Fruit fly (Drosophila melanogaster) whole organism, adult: ENCODE measurements around the gene CG45116.
"Not testable (repeated sequence)": the region's sequence is repeated elsewhere in the genome, so short reads cannot be mapped to it uniquely, and the experiment has no call there.

Experiments used
- CG11617 ChIP-seq: fragments of 200-800 bp; sonication (Bioruptor generic); optimal IDR thresholded peaks from 2 replicates; lab custom pipeline; 2017; ENCODE audit warnings: mild to moderate bottlenecking, missing biosample characterization, missing genetic modification reagents, missing genetic modification characterization
- CG12768 ChIP-seq: fragments of 200-800 bp; sonication (Bioruptor generic); optimal IDR thresholded peaks from 2 replicates; lab custom pipeline; 2017; ENCODE audit warnings: missing biosample characterization, missing genetic modification characterization, mild to moderate bottlenecking, moderate library complexity, missing genetic modification reagents
- CG14711 ChIP-seq: fragments of 200-800 bp; sonication (Bioruptor generic); optimal IDR thresholded peaks from 2 replicates; lab custom pipeline; 2018; ENCODE audit warnings: missing biosample characterization, mild to moderate bottlenecking, missing genetic modification characterization, moderate library complexity
- CG1620 ChIP-seq: fragments of 200-800 bp; sonication (Bioruptor generic); optimal IDR thresholded peaks from 2 replicates; lab custom pipeline; 2016; ENCODE audit warnings: missing biosample characterization, missing genetic modification characterization
- CG33017 ChIP-seq: fragments of 200-800 bp; sonication (Bioruptor generic); optimal IDR thresholded peaks from 2 replicates; lab custom pipeline; 2018; ENCODE audit warnings: missing biosample characterization, mild to moderate bottlenecking, missing genetic modification characterization, moderate library complexity
- CG5204 ChIP-seq: fragments of 200-800 bp; sonication (Bioruptor generic); optimal IDR thresholded peaks from 2 replicates; lab custom pipeline; 2016; ENCODE audit warnings: missing biosample characterization, missing genetic modification characterization
- CG7045 ChIP-seq: fragments of 200-800 bp; sonication (Bioruptor generic); optimal IDR thresholded peaks from 2 replicates; lab custom pipeline; 2017; ENCODE audit warnings: missing biosample characterization, mild to moderate bottlenecking, missing genetic modification characterization
- CG7101 ChIP-seq: fragments of 200-800 bp; sonication (Bioruptor generic); optimal IDR thresholded peaks from 2 replicates; lab custom pipeline; 2018; ENCODE audit warnings: missing biosample characterization, mild to moderate bottlenecking, missing genetic modification characterization, moderate library complexity
- Clk ChIP-seq: fragments of 200-800 bp; sonication (Bioruptor generic); optimal IDR thresholded peaks from 2 replicates; lab custom pipeline; 2017; ENCODE audit warnings: missing biosample characterization, missing genetic modification characterization
- Crg-1 ChIP-seq: fragments of 200-800 bp; sonication (Bioruptor generic); optimal IDR thresholded peaks from 2 replicates; lab custom pipeline; 2016; ENCODE audit warnings: missing biosample characterization, missing genetic modification characterization
- Hr96 ChIP-seq: fragments of 200-800 bp; sonication (Bioruptor generic); optimal IDR thresholded peaks from 2 replicates; lab custom pipeline; 2016; ENCODE audit warnings: missing biosample characterization, missing genetic modification characterization
- Mnt ChIP-seq: fragments of 200-800 bp; sonication (Bioruptor generic); optimal IDR thresholded peaks from 2 replicates; lab custom pipeline; 2016; ENCODE audit warnings: missing biosample characterization, mild to moderate bottlenecking, missing genetic modification characterization
- bab1 ChIP-seq: fragments of 200-800 bp; sonication (Bioruptor generic); optimal IDR thresholded peaks from 3 replicates; lab custom pipeline; 2019; ENCODE audit warnings: missing biosample characterization, mild to moderate bottlenecking, missing genetic modification characterization, moderate library complexity
- cic ChIP-seq: fragments of 200-800 bp; sonication (Bioruptor generic); optimal IDR thresholded peaks from 2 replicates; lab custom pipeline; 2017; ENCODE audit warnings: missing biosample characterization, mild to moderate bottlenecking, missing genetic modification characterization, moderate library complexity
- cnc ChIP-seq, 2 experiments: fragments of >200 bp; optimal IDR thresholded peaks; 2 replicates each; lab custom pipeline; 2017
- kay ChIP-seq: fragments of 200-800 bp; sonication (Bioruptor generic); peaks from one replicate; lab custom pipeline; 2016; ENCODE audit warnings: missing biosample characterization, missing genetic modification characterization, borderline replicate concordance
- ovo ChIP-seq: fragments of 200-800 bp; sonication (Bioruptor generic); optimal IDR thresholded peaks from 2 replicates; lab custom pipeline; 2016; ENCODE audit warnings: missing biosample characterization, missing genetic modification characterization
- pad ChIP-seq: fragments of 200-800 bp; sonication (Bioruptor generic); optimal IDR thresholded peaks from 3 replicates; lab custom pipeline; 2017; ENCODE audit warnings: missing biosample characterization, missing genetic modification characterization, mild to moderate bottlenecking, moderate library complexity, missing genetic modification reagents
- tj ChIP-seq: fragments of 200-800 bp; sonication (Bioruptor generic); optimal IDR thresholded peaks from 3 replicates; lab custom pipeline; 2017; ENCODE audit warnings: missing biosample characterization, mild to moderate bottlenecking, missing genetic modification characterization, moderate library complexity
- toe ChIP-seq: fragments of 200-800 bp; sonication (Bioruptor generic); optimal IDR thresholded peaks from 2 replicates; lab custom pipeline; 2016; ENCODE audit warnings: missing biosample characterization, missing genetic modification characterization

The CG45116 gene

dm6 chr3L:22680932-22681331 lies 18.3 kb upstream of the CG45116 start:
- TF ChIP-seq Clk (GFP tag; lab: Kevin White, UChicago) (no peak), CG1620 (GFP tag; lab: Kevin White, UChicago) (no peak), toe (GFP tag; lab: Kevin White, UChicago) (no peak), Hr96 (no peak), cnc (optimal IDR thresholded peaks at IDR 0.05; lab: Kevin White, UChicago) (no peak), CG5204 (GFP tag; lab: Kevin White, UChicago) (no peak), ovo (GFP tag; lab: Kevin White, UChicago) (no peak), cic (GFP tag; lab: Kevin White, UChicago) (no peak), CG33017 (no peak)

dm6 chr3L:22686987-22687386 lies 12.2 kb upstream of the CG45116 start, which contains the start of the genes CG14455 and CG14456:
CG14455 (minus strand) TSS chr3L:22687087.
CG14456 (plus strand) TSS chr3L:22687222.
- no peak for TF ChIP-seq ovo (GFP tag; lab: Kevin White, UChicago)
- no peak for TF ChIP-seq CG11617 (GFP tag; lab: Kevin White, UChicago)
- TF ChIP-seq CG1620 (GFP tag; lab: Kevin White, UChicago), result no peak
- TF ChIP-seq Hr96, result no peak
- TF ChIP-seq CG7101 (tag; lab: Kevin White, UChicago), result no peak
- no peak for TF ChIP-seq CG14711 (tag; lab: Kevin White, UChicago)
- TF ChIP-seq kay, result no peak
- TF ChIP-seq CG5204 (GFP tag; lab: Kevin White, UChicago), result no peak
- TF ChIP-seq Mnt (GFP tag; lab: Kevin White, UChicago), result no peak
- no peak for TF ChIP-seq tj (GFP tag; lab: Kevin White, UChicago)
- TF ChIP-seq bab1 (GFP tag; lab: Kevin White, UChicago), result no peak
- no peak for TF ChIP-seq pad (GFP tag; lab: Kevin White, UChicago)

- not testable (repeated sequence) for TF ChIP-seq CG12768 (GFP tag; lab: Kevin White, UChicago); CG14711 (tag; lab: Kevin White, UChicago); CG7101 (tag; lab: Kevin White, UChicago)
Measured at dm6 chr3L:22692428-22692827, 6.8 kb upstream of the CG45116 start, which contains the start of gene CG14454. CG14454 (minus strand) TSS chr3L:22692528.

- no peak for TF ChIP-seq kay
- no peak for TF ChIP-seq Hr96
- TF ChIP-seq cic (GFP tag; lab: Kevin White, UChicago), result no peak
- TF ChIP-seq CG7101 (tag; lab: Kevin White, UChicago), result no peak
- TF ChIP-seq ovo (GFP tag; lab: Kevin White, UChicago), result no peak
- no peak for TF ChIP-seq CG33017
- TF ChIP-seq CG1620 (GFP tag; lab: Kevin White, UChicago), result no peak
- TF ChIP-seq CG12768 (GFP tag; lab: Kevin White, UChicago), result no peak
- no peak for TF ChIP-seq CG14711 (tag; lab: Kevin White, UChicago)
- no peak for TF ChIP-seq bab1 (GFP tag; lab: Kevin White, UChicago)
- TF ChIP-seq toe (GFP tag; lab: Kevin White, UChicago), result no peak
- TF ChIP-seq Clk (GFP tag; lab: Kevin White, UChicago), result no peak
- no peak for TF ChIP-seq pad (GFP tag; lab: Kevin White, UChicago)
- no peak for TF ChIP-seq cnc (optimal IDR thresholded peaks at IDR 0.05; lab: Kevin White, UChicago)
- TF ChIP-seq CG7045 (GFP tag; lab: Kevin White, UChicago), result no peak
- TF ChIP-seq Crg-1 (GFP tag; lab: Kevin White, UChicago), result no peak
- TF ChIP-seq Mnt (GFP tag; lab: Kevin White, UChicago), result no peak
- TF ChIP-seq tj (GFP tag; lab: Kevin White, UChicago), result no peak
- no peak for TF ChIP-seq CG5204 (GFP tag; lab: Kevin White, UChicago)
- TF ChIP-seq CG11617 (GFP tag; lab: Kevin White, UChicago), result no peak
Measured at dm6 chr3L:22693712-22694111, 5.5 kb upstream of the CG45116 start, which contains the start of the genes CG12546 and CG14453. CG12546 (minus strand) TSS chr3L:22693812. CG14453 (plus strand) TSS chr3L:22694083.

dm6 chr3L:22695653-22696052 lies 3.6 kb upstream of the CG45116 start, which contains the start of gene CG14452:
CG14452 (plus strand) TSS chr3L:22695953.
- TF ChIP-seq CG1620 (GFP tag; lab: Kevin White, UChicago) (no peak), cnc (optimal IDR thresholded peaks at IDR 0.05; lab: Kevin White, UChicago) (no peak), CG7045 (GFP tag; lab: Kevin White, UChicago) (no peak), Crg-1 (GFP tag; lab: Kevin White, UChicago) (no peak), toe (GFP tag; lab: Kevin White, UChicago) (no peak), CG14711 (tag; lab: Kevin White, UChicago) (no peak), Mnt (GFP tag; lab: Kevin White, UChicago) (no peak), ovo (GFP tag; lab: Kevin White, UChicago) (no peak), Hr96 (no peak), tj (GFP tag; lab: Kevin White, UChicago) (no peak), CG33017 (no peak), Clk (GFP tag; lab: Kevin White, UChicago) (no peak), bab1 (GFP tag; lab: Kevin White, UChicago) (no peak), CG5204 (GFP tag; lab: Kevin White, UChicago) (no peak), CG12768 (GFP tag; lab: Kevin White, UChicago) (no peak)

- not testable (repeated sequence) for TF ChIP-seq cic (GFP tag; lab: Kevin White, UChicago); CG7101 (tag; lab: Kevin White, UChicago); CG11617 (GFP tag; lab: Kevin White, UChicago)
Measured at dm6 chr3L:22696930-22697329, 2.3 kb upstream of the CG45116 start, which contains the start of gene CG32453. CG32453 (plus strand) TSS chr3L:22697230.
